Worm (Caenorhabditis elegans): Measurements from ENCODE around the gene ced-4.

Gene ced-4

ce11 chrIII:4842173-4842572, 10.0 kb upstream of the ced-4 start, which contains the start of gene clec-156:
clec-156 (minus strand) TSS chrIII:4842273.
- no peak for TF ChIP-seq B0310.2 (tag; optimal IDR thresholded peaks at IDR 0.05)
- TF ChIP-seq ceh-36 (tag; optimal IDR thresholded peaks at IDR 0.05), result no peak
- no peak for TF ChIP-seq sea-1 (GFP tag; conservative IDR thresholded peaks at IDR 0.05)
- TF ChIP-seq scrt-1 (GFP tag; IDR thresholded peaks at IDR 0.05), result no peak
- TF ChIP-seq pes-1 (GFP tag; IDR thresholded peaks at IDR 0.05), result no peak
- no peak for TF ChIP-seq hmg-4 (GFP tag; optimal IDR thresholded peaks at IDR 0.05)
- TF ChIP-seq tra-4 (tag; optimal IDR thresholded peaks at IDR 0.05), result no peak
- TF ChIP-seq hnd-1 (tag; optimal IDR thresholded peaks at IDR 0.05), result no peak
- TF ChIP-seq tbx-11 (GFP tag; IDR thresholded peaks at IDR 0.05), result no peak
- TF ChIP-seq tbx-37 (GFP tag; conservative IDR thresholded peaks at IDR 0.05), result no peak
- TF ChIP-seq hmbx-1 (tag; optimal IDR thresholded peaks at IDR 0.05), result no peak
- no peak for TF ChIP-seq flt-1 (GFP tag; IDR thresholded peaks at IDR 0.05)
- TF ChIP-seq ama-1 (optimal IDR thresholded peaks at IDR 0.05), result no peak
- TF ChIP-seq F13C5.2 (tag; optimal IDR thresholded peaks at IDR 0.05), result no peak
- no peak for TF ChIP-seq ets-7 (tag; optimal IDR thresholded peaks at IDR 0.05)
- TF ChIP-seq ceh-13 (GFP tag; optimal IDR thresholded peaks at IDR 0.05), result no peak
- no peak for TF ChIP-seq aly-1 (tag; optimal IDR thresholded peaks at IDR 0.05)

ce11 chrIII:4844327-4844726, 7.8 kb upstream of the ced-4 start, which contains the start of the genes clec-157 and fkh-5:
clec-157 (minus strand) TSS chrIII:4844427.
fkh-5 (plus strand) TSS chrIII:4844662.
- TF ChIP-seq F13C5.2 (tag; optimal IDR thresholded peaks at IDR 0.05) (no peak), hmg-4 (GFP tag; optimal IDR thresholded peaks at IDR 0.05) (no peak), scrt-1 (GFP tag; IDR thresholded peaks at IDR 0.05) (no peak), sea-1 (GFP tag; conservative IDR thresholded peaks at IDR 0.05) (no peak), tra-4 (tag; optimal IDR thresholded peaks at IDR 0.05) (no peak), ceh-13 (GFP tag; optimal IDR thresholded peaks at IDR 0.05) (no peak), flt-1 (GFP tag; IDR thresholded peaks at IDR 0.05) (no peak)

ce11 chrIII:4849739-4850138, 2.4 kb upstream of the ced-4 start, which contains the start of gene nonu-1:
nonu-1 (minus strand) TSS chrIII:4849907.
- TF ChIP-seq tbx-37 (GFP tag; conservative IDR thresholded peaks at IDR 0.05) (no peak), sea-1 (GFP tag; conservative IDR thresholded peaks at IDR 0.05) (no peak), ceh-13 (GFP tag; optimal IDR thresholded peaks at IDR 0.05) (no peak), tbx-11 (GFP tag; IDR thresholded peaks at IDR 0.05) (no peak), aly-1 (tag; optimal IDR thresholded peaks at IDR 0.05) (no peak), ama-1 (optimal IDR thresholded peaks at IDR 0.05) (no peak), pes-1 (GFP tag; IDR thresholded peaks at IDR 0.05) (no peak), tra-4 (tag; optimal IDR thresholded peaks at IDR 0.05) (no peak), B0310.2 (tag; optimal IDR thresholded peaks at IDR 0.05) (no peak), scrt-1 (GFP tag; IDR thresholded peaks at IDR 0.05) (no peak), hnd-1 (tag; optimal IDR thresholded peaks at IDR 0.05) (no peak), flt-1 (GFP tag; IDR thresholded peaks at IDR 0.05) (no peak), ceh-36 (tag; optimal IDR thresholded peaks at IDR 0.05) (no peak)

ce11 chrIII:4850139-4850538, 2.0 kb upstream of the ced-4 start, which contains the start of gene F26A1.1:
F26A1.1 (plus strand) TSS chrIII:4850507.
- TF ChIP-seq hmg-4 (GFP tag; optimal IDR thresholded peaks at IDR 0.05) (no peak), tbx-11 (GFP tag; IDR thresholded peaks at IDR 0.05) (no peak), tra-4 (tag; optimal IDR thresholded peaks at IDR 0.05) (no peak), hmbx-1 (tag; optimal IDR thresholded peaks at IDR 0.05) (no peak), flt-1 (GFP tag; IDR thresholded peaks at IDR 0.05) (no peak)

ce11 chrIII:4854918-4855317, 2.8 kb downstream of the ced-4 start, which contains the start of gene C35D10.8:
C35D10.8 (plus strand) TSS chrIII:4855218.
- TF ChIP-seq tra-4 (tag; optimal IDR thresholded peaks at IDR 0.05), result no peak
- no peak for TF ChIP-seq scrt-1 (GFP tag; IDR thresholded peaks at IDR 0.05)
- TF ChIP-seq hmg-4 (GFP tag; optimal IDR thresholded peaks at IDR 0.05), result no peak
- TF ChIP-seq ets-7 (tag; optimal IDR thresholded peaks at IDR 0.05), result no peak
- TF ChIP-seq tbx-11 (GFP tag; IDR thresholded peaks at IDR 0.05), result no peak
- TF ChIP-seq F13C5.2 (tag; optimal IDR thresholded peaks at IDR 0.05), result no peak
- TF ChIP-seq pes-1 (GFP tag; IDR thresholded peaks at IDR 0.05), result no peak
- TF ChIP-seq hnd-1 (tag; optimal IDR thresholded peaks at IDR 0.05), result no peak
- no peak for TF ChIP-seq tbx-37 (GFP tag; conservative IDR thresholded peaks at IDR 0.05)
- no peak for TF ChIP-seq sea-1 (GFP tag; conservative IDR thresholded peaks at IDR 0.05)
- TF ChIP-seq flt-1 (GFP tag; IDR thresholded peaks at IDR 0.05), result no peak
- TF ChIP-seq ceh-36 (tag; optimal IDR thresholded peaks at IDR 0.05), result no peak
- no peak for TF ChIP-seq B0310.2 (tag; optimal IDR thresholded peaks at IDR 0.05)
- TF ChIP-seq aly-1 (tag; optimal IDR thresholded peaks at IDR 0.05), result no peak
- no peak for TF ChIP-seq ama-1 (optimal IDR thresholded peaks at IDR 0.05)

ce11 chrIII:4856109-4856508, 4.0 kb downstream of the ced-4 start, which contains the start of gene C35D10.7:
C35D10.7 (plus strand) TSS chrIII:4856193.
- no peak for TF ChIP-seq scrt-1 (GFP tag; IDR thresholded peaks at IDR 0.05)
- no peak for TF ChIP-seq pes-1 (GFP tag; IDR thresholded peaks at IDR 0.05)
- no peak for TF ChIP-seq sea-1 (GFP tag; conservative IDR thresholded peaks at IDR 0.05)
- no peak for TF ChIP-seq ceh-36 (tag; optimal IDR thresholded peaks at IDR 0.05)
- no peak for TF ChIP-seq ama-1 (optimal IDR thresholded peaks at IDR 0.05)
- no peak for TF ChIP-seq tbx-37 (GFP tag; conservative IDR thresholded peaks at IDR 0.05)

ce11 chrIII:4856992-4857391, 4.9 kb downstream of the ced-4 start:
- no peak for TF ChIP-seq ets-7 (tag; optimal IDR thresholded peaks at IDR 0.05)

ce11 chrIII:4859039-4859438, 6.9 kb downstream of the ced-4 start, which contains the start of gene C35D10.6:
C35D10.6 (plus strand) TSS chrIII:4859339.
- no peak for TF ChIP-seq tbx-11 (GFP tag; IDR thresholded peaks at IDR 0.05)
- no peak for TF ChIP-seq hnd-1 (tag; optimal IDR thresholded peaks at IDR 0.05)
- no peak for TF ChIP-seq aly-1 (tag; optimal IDR thresholded peaks at IDR 0.05)
- no peak for TF ChIP-seq ceh-36 (tag; optimal IDR thresholded peaks at IDR 0.05)
- TF ChIP-seq ama-1 (optimal IDR thresholded peaks at IDR 0.05), result no peak
- no peak for TF ChIP-seq pes-1 (GFP tag; IDR thresholded peaks at IDR 0.05)
- no peak for TF ChIP-seq sea-1 (GFP tag; conservative IDR thresholded peaks at IDR 0.05)
- TF ChIP-seq tra-4 (tag; optimal IDR thresholded peaks at IDR 0.05), result no peak
- no peak for TF ChIP-seq scrt-1 (GFP tag; IDR thresholded peaks at IDR 0.05)
- no peak for TF ChIP-seq tbx-37 (GFP tag; conservative IDR thresholded peaks at IDR 0.05)
- TF ChIP-seq B0310.2 (tag; optimal IDR thresholded peaks at IDR 0.05), result no peak
- no peak for TF ChIP-seq F13C5.2 (tag; optimal IDR thresholded peaks at IDR 0.05)
- TF ChIP-seq hmbx-1 (tag; optimal IDR thresholded peaks at IDR 0.05), result no peak
- no peak for TF ChIP-seq flt-1 (GFP tag; IDR thresholded peaks at IDR 0.05)
- no peak for TF ChIP-seq ets-7 (tag; optimal IDR thresholded peaks at IDR 0.05)
- no peak for TF ChIP-seq ceh-13 (GFP tag; optimal IDR thresholded peaks at IDR 0.05)

Data from whole organism, early embryonic.